Fruit fly (Drosophila melanogaster): ENCODE results near the gene Coq8.

The Coq8 gene

dm6 chrX:12923258-12923901 is 22.5 kb upstream of the Coq8 start (continued):
- TF ChIP-seq Dif (GFP tag; optimal IDR thresholded peaks at IDR 0.05; ENCODE audit: partially characterized antibody) = no peak

- TF ChIP-seq Mio (GFP tag; optimal IDR thresholded peaks at IDR 0.05) (no peak), sv (GFP tag; optimal IDR thresholded peaks at IDR 0.05) (no peak), rgr (GFP tag; optimal IDR thresholded peaks at IDR 0.05) (no peak), Vsx2 (GFP tag; optimal IDR thresholded peaks at IDR 0.05; ENCODE audit: partially characterized antibody) (no peak), tai (GFP tag; optimal IDR thresholded peaks at IDR 0.05) (no peak), CG32264 (GFP tag; optimal IDR thresholded peaks at IDR 0.05) (no peak)
Measured at dm6 chrX:12922338-12922737, 21.4 kb upstream of the Coq8 start.

- no peak for TF ChIP-seq CG9705 (GFP tag; optimal IDR thresholded peaks at IDR 0.05)
Measured at dm6 chrX:12919594-12919993, 18.7 kb upstream of the Coq8 start.

dm6 chrX:12917177-12917576 is 16.3 kb upstream of the Coq8 start, which contains the start of gene fne:
TSS of gene fne (plus strand) at chrX:12917477.
- no peak for TF ChIP-seq Hnf4 (GFP tag; optimal IDR thresholded peaks at IDR 0.05)
- TF ChIP-seq Dif (GFP tag; optimal IDR thresholded peaks at IDR 0.05; ENCODE audit: partially characterized antibody) = no peak
- TF ChIP-seq sage (GFP tag; optimal IDR thresholded peaks at IDR 0.05) = no peak
- TF ChIP-seq CrebA (GFP tag; optimal IDR thresholded peaks at IDR 0.05; ENCODE audit: borderline replicate concordance) = no peak
- no peak for TF ChIP-seq rgr (GFP tag; optimal IDR thresholded peaks at IDR 0.05)
- no peak for TF ChIP-seq dl (GFP tag; optimal IDR thresholded peaks at IDR 0.05; ENCODE audit: insufficient read depth in 1 of 2, partially characterized antibody in 2 of 2)
- no peak for TF ChIP-seq ey (GFP tag; optimal IDR thresholded peaks at IDR 0.05)

dm6 chrX:12913729-12914128 is 12.8 kb upstream of the Coq8 start:
- no peak for TF ChIP-seq Abd-B (GFP tag; optimal IDR thresholded peaks at IDR 0.05)
- peak in 1 of 2 experiments; percentile 43 for TF ChIP-seq foxo (GFP tag; optimal IDR thresholded peaks at IDR 0.05)
- peak; percentile 62 for TF ChIP-seq Sp1 (GFP tag; optimal IDR thresholded peaks at IDR 0.05)
- TF ChIP-seq dmrt93B (GFP tag; optimal IDR thresholded peaks at IDR 0.05) = peak; percentile 4
- TF ChIP-seq Mio (GFP tag; optimal IDR thresholded peaks at IDR 0.05) = no peak
- TF ChIP-seq HLH106 (tag; optimal IDR thresholded peaks at IDR 0.05) = peak; percentile 52
- peak; percentile 12 for TF ChIP-seq psq (GFP tag; optimal IDR thresholded peaks at IDR 0.05)
- no peak for TF ChIP-seq ey (GFP tag; optimal IDR thresholded peaks at IDR 0.05)

dm6 chrX:12909577-12910426 is 8.9 kb upstream of the Coq8 start, which contains the start of the genes Brms1 and CG4645:
TSS of gene Brms1 (minus strand) at chrX:12909622.
TSS of gene CG4645 (plus strand) at chrX:12909953.
- no peak for TF ChIP-seq sage (GFP tag; optimal IDR thresholded peaks at IDR 0.05)
- TF ChIP-seq Myc (optimal IDR thresholded peaks at IDR 0.05) = peak; percentile 91
- peak; percentile 43 for TF ChIP-seq CG9705 (GFP tag; optimal IDR thresholded peaks at IDR 0.05)
- peak; percentile 54 for TF ChIP-seq fru (GFP tag; optimal IDR thresholded peaks at IDR 0.05)
- peak; percentile 39 for TF ChIP-seq ey (GFP tag; optimal IDR thresholded peaks at IDR 0.05)
- no peak for TF ChIP-seq Hnf4 (GFP tag; optimal IDR thresholded peaks at IDR 0.05)
- peak; percentile 60 for TF ChIP-seq psq (GFP tag; optimal IDR thresholded peaks at IDR 0.05)
- no peak for TF ChIP-seq jim (GFP tag; optimal IDR thresholded peaks at IDR 0.05)
- TF ChIP-seq Hr78 (GFP tag; optimal IDR thresholded peaks at IDR 0.05) = no peak
- TF ChIP-seq Jra (GFP tag; optimal IDR thresholded peaks at IDR 0.05) = peak; percentile 21
- no peak for TF ChIP-seq Rel (GFP tag; optimal IDR thresholded peaks at IDR 0.05)
- TF ChIP-seq Rel (tag; optimal IDR thresholded peaks at IDR 0.05) = peak; percentile 54
- TF ChIP-seq dmrt93B (GFP tag; optimal IDR thresholded peaks at IDR 0.05) = peak; percentile 57
- no peak for TF ChIP-seq Vsx2 (GFP tag; optimal IDR thresholded peaks at IDR 0.05; ENCODE audit: partially characterized antibody)
- TF ChIP-seq dsf (GFP tag; optimal IDR thresholded peaks at IDR 0.05; ENCODE audit: borderline replicate concordance) = peak; percentile 22
- TF ChIP-seq br (GFP tag; optimal IDR thresholded peaks at IDR 0.05) = peak; percentile 30
- no peak for TF ChIP-seq tai (GFP tag; optimal IDR thresholded peaks at IDR 0.05)
- peak; percentile 47 for TF ChIP-seq sv (GFP tag; optimal IDR thresholded peaks at IDR 0.05)
- no peak for TF ChIP-seq Abd-B (GFP tag; optimal IDR thresholded peaks at IDR 0.05)
- no peak for TF ChIP-seq Dfd (GFP tag; optimal IDR thresholded peaks at IDR 0.05)
- peak; percentile 48 for TF ChIP-seq h (GFP tag; optimal IDR thresholded peaks at IDR 0.05)
- peak; percentile 44 for TF ChIP-seq Sp1 (GFP tag; optimal IDR thresholded peaks at IDR 0.05)
- no peak for TF ChIP-seq pan (optimal IDR thresholded peaks at IDR 0.05)
- TF ChIP-seq brk (GFP tag; optimal IDR thresholded peaks at IDR 0.05) = no peak
- peak in 1 of 2 experiments; percentile 70 for TF ChIP-seq foxo (GFP tag; optimal IDR thresholded peaks at IDR 0.05)
- no peak for TF ChIP-seq CG32264 (GFP tag; optimal IDR thresholded peaks at IDR 0.05)
- peak; percentile 57 for TF ChIP-seq woc (GFP tag; optimal IDR thresholded peaks at IDR 0.05)
- TF ChIP-seq Hr83 (GFP tag; optimal IDR thresholded peaks at IDR 0.05; ENCODE audit: poor library complexity, severe bottlenecking) = peak; percentile 61
- TF ChIP-seq HLH106 (tag; optimal IDR thresholded peaks at IDR 0.05) = peak; percentile 66
- peak; percentile 44 for TF ChIP-seq OdsH (GFP tag; optimal IDR thresholded peaks at IDR 0.05)
- no peak for TF ChIP-seq Mio (GFP tag; optimal IDR thresholded peaks at IDR 0.05)
- no peak for TF ChIP-seq dl (GFP tag; optimal IDR thresholded peaks at IDR 0.05; ENCODE audit: insufficient read depth in 1 of 2, partially characterized antibody in 2 of 2)

Data from whole organism, wandering third instar larva.